Worm (Caenorhabditis elegans) whole organism, L3 larva: ENCODE measurements around the gene Y116F11B.14.

Experiments used
- ZK546.5 ChIP-seq: sonication (generic microtip); optimal IDR thresholded peaks from 2 replicates; lab custom pipeline; 2017; ENCODE audit warnings: missing biosample characterization, missing genetic modification characterization
- ama-1 ChIP-seq: fragments of 150-350 bp; optimal IDR thresholded peaks from 2 replicates; lab custom pipeline; 2018
- ceh-9 ChIP-seq: sonication (generic microtip); optimal IDR thresholded peaks from 2 replicates; lab custom pipeline; 2018; ENCODE audit warnings: missing biosample characterization, missing genetic modification characterization
- elt-1 ChIP-seq: fragments of 150-350 bp; optimal IDR thresholded peaks from 2 replicates; lab custom pipeline; 2014; ENCODE audit warnings: missing biosample characterization, missing genetic modification characterization
- jun-1 ChIP-seq: fragments of 150-350 bp; optimal IDR thresholded peaks from 2 replicates; lab custom pipeline; 2014; ENCODE audit warnings: missing biosample characterization, missing genetic modification reagents, missing genetic modification characterization
- lin-15B ChIP-seq: fragments of 150-350 bp; optimal IDR thresholded peaks from 2 replicates; lab custom pipeline; 2014; ENCODE audit warnings: missing biosample characterization, missing genetic modification characterization
- nhr-12 ChIP-seq: fragments of 150-350 bp; optimal IDR thresholded peaks from 2 replicates; lab custom pipeline; 2014; ENCODE audit warnings: missing biosample characterization, missing genetic modification characterization
- nhr-237 ChIP-seq: fragments of 150-350 bp; optimal IDR thresholded peaks from 2 replicates; lab custom pipeline; 2014; ENCODE audit warnings: missing biosample characterization, missing genetic modification characterization
- pha-4 ChIP-seq: fragments of 150-350 bp; optimal IDR thresholded peaks from 2 replicates; lab custom pipeline; 2014; ENCODE audit warnings: missing biosample characterization, missing genetic modification reagents, missing genetic modification characterization
- snpc-4 ChIP-seq: fragments of 150-350 bp; optimal IDR thresholded peaks from 2 replicates; lab custom pipeline; 2014; ENCODE audit warnings: missing biosample characterization, missing genetic modification characterization
- unc-62 ChIP-seq: fragments of 150-350 bp; sonication (generic microtip); optimal IDR thresholded peaks from 4 replicates; lab custom pipeline; 2014; ENCODE audit warnings: missing biosample characterization, missing genetic modification reagents, missing genetic modification characterization

DNA sequence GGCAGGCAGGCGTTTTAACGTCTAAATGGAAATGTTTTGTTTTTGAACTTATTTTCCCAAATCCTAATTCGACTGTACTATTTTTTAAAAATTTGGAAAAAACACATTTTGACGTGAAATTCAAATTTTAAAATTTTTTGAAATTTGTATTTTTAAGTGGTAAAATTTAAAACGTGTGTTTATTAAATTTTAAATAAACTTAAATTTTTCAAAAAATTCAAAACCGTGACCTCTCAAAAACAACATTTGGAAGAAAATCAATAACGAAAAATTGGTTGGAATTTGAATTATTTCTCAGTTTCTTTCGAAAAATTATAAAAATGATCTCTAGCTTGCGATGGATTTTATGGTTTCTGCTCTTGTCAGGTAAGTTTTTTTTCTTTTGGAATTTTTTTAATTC lies 41.9 kb upstream of the Y116F11B.14 start, which contains the start of gene Y116F11B.8:
- TF ChIP-seq unc-62 (GFP tag; lab: Kevin White, UChicago), result no peak
- TF ChIP-seq pha-4 (tag; lab: Kevin White, UChicago), result no peak
- TF ChIP-seq nhr-12 (tag; lab: Kevin White, UChicago), result no peak
- TF ChIP-seq lin-15B (tag; lab: Kevin White, UChicago), result no peak
- TF ChIP-seq jun-1 (tag; lab: Kevin White, UChicago), result no peak
- no peak for TF ChIP-seq ama-1 (lab: Kevin White, UChicago)
- TF ChIP-seq snpc-4 (tag; lab: Kevin White, UChicago), result no peak
- TF ChIP-seq ZK546.5, result no peak
- TF ChIP-seq nhr-237 (tag; lab: Kevin White, UChicago), result no peak
- TF ChIP-seq elt-1 (tag; lab: Kevin White, UChicago), result no peak
- no peak for TF ChIP-seq ceh-9 (tag; lab: Kevin White, UChicago)
